Worm (Caenorhabditis elegans) whole organism, early embryonic: ENCODE data around the gene scrm-7.
"Not testable (repeated sequence)": the region's sequence is repeated elsewhere in the genome, so short reads cannot be mapped to it uniquely, and the experiment has no call there.

ENCODE experiments used
- B0310.2 ChIP-seq: sonication (generic microtip); optimal IDR thresholded peaks from 2 replicates; lab custom pipeline; 2016; ENCODE audit warnings: mild to moderate bottlenecking, missing genetic modification characterization, missing compliant biosample characterization
- F13C5.2 ChIP-seq: sonication (generic microtip); optimal IDR thresholded peaks from 2 replicates; lab custom pipeline; 2017; ENCODE audit warnings: mild to moderate bottlenecking, missing genetic modification characterization, inconsistent platforms, missing compliant biosample characterization
- aly-1 ChIP-seq: sonication (generic microtip); optimal IDR thresholded peaks from 2 replicates; lab custom pipeline; 2016; ENCODE audit warnings: missing genetic modification characterization, missing compliant biosample characterization
- ama-1 ChIP-seq: fragments of 150-350 bp; optimal IDR thresholded peaks from 2 replicates; lab custom pipeline; 2014
- ceh-13 ChIP-seq: fragments of 200-800 bp; sonication (Bioruptor generic); optimal IDR thresholded peaks from 2 replicates; lab custom pipeline; 2018; ENCODE audit warnings: mild to moderate bottlenecking, missing genetic modification characterization, missing compliant biosample characterization
- ceh-36 ChIP-seq: sonication (generic microtip); optimal IDR thresholded peaks from 2 replicates; lab custom pipeline; 2016; ENCODE audit warnings: missing genetic modification characterization, inconsistent platforms, missing compliant biosample characterization
- ets-7 ChIP-seq: sonication (generic microtip); optimal IDR thresholded peaks from 2 replicates; lab custom pipeline; 2016; ENCODE audit warnings: missing genotype, missing genetic modification characterization, missing compliant biosample characterization
- flt-1 ChIP-seq: fragments of 200-800 bp; sonication (Bioruptor generic); IDR thresholded peaks from 2 replicates; pipeline ENCODE4 v1.3.6; 2022; ENCODE audit warnings: missing genetic modification characterization, missing compliant biosample characterization
- hmbx-1 ChIP-seq: sonication (generic microtip); optimal IDR thresholded peaks from 2 replicates; lab custom pipeline; 2016; ENCODE audit warnings: mild to moderate bottlenecking, missing genetic modification characterization, missing compliant biosample characterization
- hmg-4 ChIP-seq: fragments of 200-800 bp; sonication (Bioruptor generic); optimal IDR thresholded peaks from 2 replicates; lab custom pipeline; 2018; ENCODE audit warnings: mild to moderate bottlenecking, missing genetic modification characterization, missing compliant biosample characterization
- hnd-1 ChIP-seq: sonication (generic microtip); optimal IDR thresholded peaks from 2 replicates; lab custom pipeline; 2016; ENCODE audit warnings: missing genetic modification characterization, missing compliant biosample characterization
- pes-1 ChIP-seq: fragments of 200-800 bp; sonication (Bioruptor generic); IDR thresholded peaks from 2 replicates; pipeline ENCODE4 v1.3.6; 2022; ENCODE audit warnings: missing genetic modification reagents, missing genetic modification characterization, missing compliant biosample characterization
- scrt-1 ChIP-seq: fragments of 200-800 bp; sonication (Bioruptor generic); IDR thresholded peaks from 2 replicates; pipeline ENCODE4 v1.3.6; 2022; ENCODE audit warnings: missing genetic modification characterization, missing compliant biosample characterization
- sea-1 ChIP-seq: fragments of 200-800 bp; sonication (Bioruptor generic); conservative IDR thresholded peaks from 2 replicates; pipeline ENCODE4 v1.3.6; 2022; ENCODE audit warnings: missing genetic modification characterization, missing compliant biosample characterization
- tbx-11 ChIP-seq: fragments of 200-800 bp; sonication (Bioruptor generic); IDR thresholded peaks from 2 replicates; pipeline ENCODE4 v1.3.6; 2022; ENCODE audit warnings: missing genetic modification characterization, missing compliant biosample characterization
- tbx-37 ChIP-seq: fragments of 200-800 bp; sonication (Bioruptor generic); conservative IDR thresholded peaks from 2 replicates; pipeline ENCODE4 v1.3.6; 2022; ENCODE audit warnings: missing genetic modification reagents, missing genetic modification characterization, missing compliant biosample characterization
- tra-4 ChIP-seq: sonication (generic microtip); optimal IDR thresholded peaks from 2 replicates; lab custom pipeline; 2017; ENCODE audit warnings: missing genetic modification characterization, missing compliant biosample characterization

The scrm-7 gene

DNA sequence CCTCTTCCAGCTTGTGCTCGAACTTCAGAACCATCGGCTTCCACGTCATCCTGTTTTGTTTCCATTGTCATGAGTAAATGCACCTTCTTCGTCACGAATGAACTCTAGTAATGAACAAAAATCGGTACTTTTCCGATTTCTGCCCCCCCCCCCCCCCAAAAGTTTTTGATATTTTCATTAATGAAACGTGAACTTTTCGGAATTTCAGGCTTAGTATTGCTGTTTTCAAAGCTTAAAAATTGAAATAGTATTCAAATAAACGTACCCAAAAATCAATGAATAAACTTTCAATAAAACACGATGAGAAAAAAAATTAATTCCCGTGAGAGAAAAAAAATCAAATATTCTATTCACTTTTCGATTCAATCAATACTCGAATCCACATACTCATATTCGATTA, at the start of gene scrm-7, which contains the start of gene Y50E8A.10:
Gene scrm-7, minus strand, starts transcription at position 101 of the 400 bp plus-strand sequence.
Gene Y50E8A.10, plus strand, starts transcription at position 353 of the 400 bp plus-strand sequence.
- TF ChIP-seq F13C5.2 (tag; lab: Kevin White, UChicago): no peak
- TF ChIP-seq tra-4 (tag; lab: Kevin White, UChicago): no peak
- TF ChIP-seq tbx-11 (GFP tag; lab: Robert Waterston, UW): no peak
- no peak for TF ChIP-seq hmbx-1 (tag; lab: Kevin White, UChicago)
- no peak for TF ChIP-seq scrt-1 (GFP tag; lab: Robert Waterston, UW)
- no peak for TF ChIP-seq sea-1 (GFP tag; lab: Robert Waterston, UW)
- no peak for TF ChIP-seq flt-1 (GFP tag; lab: Robert Waterston, UW)

DNA sequence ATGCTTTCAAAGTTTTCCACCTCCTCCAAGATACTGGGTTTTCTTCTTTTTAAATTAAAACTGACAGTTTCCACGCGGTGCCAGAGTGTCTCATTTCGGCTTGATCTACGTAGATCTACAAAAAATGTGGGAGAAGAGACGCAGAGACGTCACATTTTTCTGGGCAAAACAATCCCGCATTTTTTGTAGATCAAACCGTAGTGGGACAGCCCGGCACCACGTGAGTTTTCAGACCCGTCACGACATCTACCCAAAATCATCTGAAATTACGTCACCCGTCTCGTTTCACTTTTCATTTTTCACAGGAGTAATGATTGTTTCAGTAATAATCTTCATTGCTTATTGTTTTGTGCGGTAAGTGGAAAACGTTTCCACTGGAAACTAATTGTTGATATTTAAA, 48.9 kb upstream of the scrm-7 start:
- TF ChIP-seq ceh-36 (tag; lab: Kevin White, UChicago): no peak
- TF ChIP-seq hnd-1 (tag; lab: Kevin White, UChicago): no peak
- TF ChIP-seq tbx-37: no peak
- TF ChIP-seq ceh-13 (GFP tag; lab: Kevin White, UChicago): no peak
- TF ChIP-seq hmg-4: no peak
- TF ChIP-seq ets-7: no peak
- TF ChIP-seq B0310.2: no peak
- no peak for TF ChIP-seq flt-1 (GFP tag; lab: Robert Waterston, UW)
- no peak for TF ChIP-seq aly-1 (tag; lab: Kevin White, UChicago)
- no peak for TF ChIP-seq hmbx-1 (tag; lab: Kevin White, UChicago)
- TF ChIP-seq tra-4 (tag; lab: Kevin White, UChicago): no peak

- not testable (repeated sequence) for TF ChIP-seq hnd-1 (tag; lab: Kevin White, UChicago); aly-1 (tag; lab: Kevin White, UChicago); scrt-1 (GFP tag; lab: Robert Waterston, UW)
Observed at ce11 chrV:14826952-14827351, 47.4 kb upstream of the scrm-7 start, which contains the start of gene nspa-8. TSS of gene nspa-8 (minus strand) at chrV:14827052.

DNA sequence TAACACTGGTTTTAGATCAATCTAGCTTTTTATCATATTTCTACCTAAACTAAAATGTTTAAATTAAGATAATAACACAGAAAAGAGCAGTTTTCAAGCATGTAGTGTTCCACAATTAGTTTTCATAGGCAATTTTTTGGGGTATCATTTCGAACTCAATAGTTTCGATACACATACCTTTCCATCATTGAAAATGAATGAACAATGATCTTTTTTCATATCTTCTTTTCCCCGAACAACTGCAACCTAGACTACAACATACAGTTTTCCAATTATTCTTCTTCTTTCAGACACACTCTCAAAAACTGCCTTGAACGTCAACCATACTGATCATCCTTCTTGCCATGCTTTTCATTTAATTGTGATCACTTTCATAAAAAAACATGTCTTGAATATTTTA, 44.6 kb upstream of the scrm-7 start, which contains the start of gene W06A7.4:
Gene W06A7.4, plus strand, starts transcription at position 301 of the 400 bp plus-strand sequence.
- TF ChIP-seq ama-1 (no peak), tbx-37 (no peak), pes-1 (GFP tag; lab: Robert Waterston, UW) (no peak), aly-1 (tag; lab: Kevin White, UChicago) (no peak), ets-7 (no peak), flt-1 (GFP tag; lab: Robert Waterston, UW) (no peak), F13C5.2 (tag; lab: Kevin White, UChicago) (no peak), hmbx-1 (tag; lab: Kevin White, UChicago) (no peak), scrt-1 (GFP tag; lab: Robert Waterston, UW) (no peak), B0310.2 (no peak), tbx-11 (GFP tag; lab: Robert Waterston, UW) (no peak), sea-1 (GFP tag; lab: Robert Waterston, UW) (no peak), hnd-1 (tag; lab: Kevin White, UChicago) (no peak), ceh-13 (GFP tag; lab: Kevin White, UChicago) (no peak)

- no peak for TF ChIP-seq pes-1 (GFP tag; lab: Robert Waterston, UW)
- TF ChIP-seq F13C5.2 (tag; lab: Kevin White, UChicago): no peak
- TF ChIP-seq ceh-13 (GFP tag; lab: Kevin White, UChicago): no peak
Observed at ce11 chrV:14821553-14821952, 42.0 kb upstream of the scrm-7 start, which contains the start of gene W06A7.2. TSS of gene W06A7.2 (plus strand) at chrV:14821853.

ce11 chrV:14820314-14820713, 40.8 kb upstream of the scrm-7 start:
- no peak for TF ChIP-seq ama-1

- TF ChIP-seq ceh-13 (GFP tag; lab: Kevin White, UChicago): no peak
- no peak for TF ChIP-seq aly-1 (tag; lab: Kevin White, UChicago)
- no peak for TF ChIP-seq tbx-37
- no peak for TF ChIP-seq hmbx-1 (tag; lab: Kevin White, UChicago)
- no peak for TF ChIP-seq hnd-1 (tag; lab: Kevin White, UChicago)
- TF ChIP-seq sea-1 (GFP tag; lab: Robert Waterston, UW): no peak
- no peak for TF ChIP-seq tbx-11 (GFP tag; lab: Robert Waterston, UW)
- no peak for TF ChIP-seq ceh-36 (tag; lab: Kevin White, UChicago)
- TF ChIP-seq ama-1: no peak
- no peak for TF ChIP-seq pes-1 (GFP tag; lab: Robert Waterston, UW)
- TF ChIP-seq flt-1 (GFP tag; lab: Robert Waterston, UW): no peak
- TF ChIP-seq scrt-1 (GFP tag; lab: Robert Waterston, UW): no peak
- TF ChIP-seq F13C5.2 (tag; lab: Kevin White, UChicago): no peak
- no peak for TF ChIP-seq ets-7
- TF ChIP-seq hmg-4: no peak
- TF ChIP-seq tra-4 (tag; lab: Kevin White, UChicago): no peak
- no peak for TF ChIP-seq B0310.2
Observed at ce11 chrV:14815500-14815899, 36.0 kb upstream of the scrm-7 start, which contains the start of gene rin-1. TSS of gene rin-1 (minus strand) at chrV:14815600.

ce11 chrV:14813566-14813965, 34.0 kb upstream of the scrm-7 start:
- TF ChIP-seq ceh-13 (GFP tag; lab: Kevin White, UChicago) (no peak), tbx-37 (no peak), flt-1 (GFP tag; lab: Robert Waterston, UW) (no peak), F13C5.2 (tag; lab: Kevin White, UChicago) (no peak)
